Worm (Caenorhabditis elegans) whole organism, L2 larva: ENCODE measurements around the gene hira-1.

Source experiments
- C34F6.9 ChIP-seq: fragments of 150-350 bp; optimal IDR thresholded peaks from 2 replicates; lab custom pipeline; 2014; ENCODE audit warnings: missing biosample characterization, missing genetic modification characterization
- F13H6.1 ChIP-seq: sonication (generic microtip); optimal IDR thresholded peaks from 2 replicates; lab custom pipeline; 2016; ENCODE audit warnings: missing genetic modification characterization, missing compliant biosample characterization
- R02D3.7 ChIP-seq: fragments of 150-350 bp; optimal IDR thresholded peaks from 2 replicates; lab custom pipeline; 2014; ENCODE audit warnings: missing biosample characterization, missing genetic modification characterization
- Y55F3AM.14 ChIP-seq: fragments of 200-800 bp; sonication (Bioruptor generic); optimal IDR thresholded peaks from 2 replicates; lab custom pipeline; 2018; ENCODE audit warnings: mild to moderate bottlenecking, missing genetic modification characterization, missing compliant biosample characterization
- ZK546.5 ChIP-seq: sonication (generic microtip); optimal IDR thresholded peaks from 2 replicates; lab custom pipeline; 2017; ENCODE audit warnings: missing biosample characterization, missing genetic modification characterization
- alr-1 ChIP-seq: fragments of 150-350 bp; optimal IDR thresholded peaks from 2 replicates; lab custom pipeline; 2014; ENCODE audit warnings: missing biosample characterization, missing genetic modification characterization
- ama-1 ChIP-seq: fragments of 150-350 bp; optimal IDR thresholded peaks from 2 replicates; lab custom pipeline; 2018; ENCODE audit warnings: inconsistent platforms
- ceh-16 ChIP-seq: fragments of 150-350 bp; optimal IDR thresholded peaks from 2 replicates; lab custom pipeline; 2014; ENCODE audit warnings: missing biosample characterization, missing genetic modification characterization
- crh-2 ChIP-seq: sonication (generic microtip); optimal IDR thresholded peaks from 2 replicates; lab custom pipeline; 2017; ENCODE audit warnings: missing biosample characterization, missing genetic modification characterization
- egl-27 ChIP-seq: sonication (generic microtip); optimal IDR thresholded peaks from 3 replicates; lab custom pipeline; 2017; ENCODE audit warnings: missing biosample characterization, missing genetic modification reagents, missing genetic modification characterization
- elt-1 ChIP-seq: fragments of 150-350 bp; optimal IDR thresholded peaks from 2 replicates; lab custom pipeline; 2014; ENCODE audit warnings: missing biosample characterization, missing genetic modification characterization
- elt-3 ChIP-seq: sonication (generic microtip); optimal IDR thresholded peaks from 2 replicates; lab custom pipeline; 2017; ENCODE audit warnings: missing biosample characterization, missing genetic modification characterization
- fos-1 ChIP-seq: fragments of 150-350 bp; optimal IDR thresholded peaks from 2 replicates; lab custom pipeline; 2014; ENCODE audit warnings: missing biosample characterization, missing genetic modification characterization
- gmeb-1 ChIP-seq: fragments of 150-350 bp; optimal IDR thresholded peaks from 2 replicates; lab custom pipeline; 2014; ENCODE audit warnings: missing biosample characterization, missing genetic modification characterization
- lin-11 ChIP-seq: fragments of 150-350 bp; sonication (generic microtip); optimal IDR thresholded peaks from 2 replicates; lab custom pipeline; 2014; ENCODE audit warnings: missing biosample characterization, missing genetic modification characterization, inconsistent platforms, mixed read lengths
- lin-39 ChIP-seq: fragments of 150-350 bp; optimal IDR thresholded peaks from 2 replicates; lab custom pipeline; 2014; ENCODE audit warnings: missing biosample characterization, missing genetic modification reagents, missing genetic modification characterization
- lsy-2 ChIP-seq, 2 experiments: fragments of 150-350 bp in 1 of 2; sonication (generic microtip) in 1 of 2; optimal IDR thresholded peaks; 2 replicates each; lab custom pipeline; 2014 to 2017; ENCODE audit warnings: missing biosample characterization in 2 of 2, missing genetic modification characterization in 2 of 2
- mab-5 ChIP-seq: fragments of 150-350 bp; optimal IDR thresholded peaks from 2 replicates; lab custom pipeline; 2014; ENCODE audit warnings: missing biosample characterization, missing genetic modification characterization
- mbf-1 ChIP-seq: sonication (generic microtip); optimal IDR thresholded peaks from 2 replicates; lab custom pipeline; 2017; ENCODE audit warnings: missing biosample characterization, missing genetic modification characterization
- mdl-1 ChIP-seq, 2 experiments: fragments of 150-350 bp in 1 of 2; sonication (generic microtip) in 1 of 2; optimal IDR thresholded peaks; 2 replicates each; lab custom pipeline; 2017; ENCODE audit warnings: missing biosample characterization in 2 of 2, missing genetic modification characterization in 2 of 2
- nhr-10 ChIP-seq: sonication (generic microtip); optimal IDR thresholded peaks from 2 replicates; lab custom pipeline; 2017; ENCODE audit warnings: missing biosample characterization, missing genetic modification characterization
- nhr-11 ChIP-seq: fragments of 150-350 bp; optimal IDR thresholded peaks from 2 replicates; lab custom pipeline; 2014; ENCODE audit warnings: missing biosample characterization, missing genetic modification characterization
- nhr-12 ChIP-seq: fragments of 150-350 bp; optimal IDR thresholded peaks from 2 replicates; lab custom pipeline; 2014; ENCODE audit warnings: missing biosample characterization, missing genetic modification characterization
- nhr-129 ChIP-seq: fragments of 150-350 bp; optimal IDR thresholded peaks from 2 replicates; lab custom pipeline; 2014; ENCODE audit warnings: missing biosample characterization, missing genetic modification characterization
- nhr-21 ChIP-seq: fragments of 150-350 bp; optimal IDR thresholded peaks from 2 replicates; lab custom pipeline; 2014; ENCODE audit warnings: missing biosample characterization, missing genetic modification characterization
- nhr-237 ChIP-seq: fragments of 150-350 bp; optimal IDR thresholded peaks from 2 replicates; lab custom pipeline; 2014; ENCODE audit warnings: missing biosample characterization, missing genetic modification characterization
- nhr-25 ChIP-seq: fragments of 150-350 bp; sonication (generic microtip); optimal IDR thresholded peaks from 3 replicates; lab custom pipeline; 2014; ENCODE audit warnings: missing biosample characterization, missing genetic modification characterization
- nhr-6 ChIP-seq: fragments of 150-350 bp; optimal IDR thresholded peaks from 2 replicates; lab custom pipeline; 2014; ENCODE audit warnings: missing biosample characterization, missing genetic modification characterization
- sem-4 ChIP-seq: fragments of 150-350 bp; optimal IDR thresholded peaks from 2 replicates; lab custom pipeline; 2014; ENCODE audit warnings: missing biosample characterization, missing genetic modification reagents, missing genetic modification characterization
- skn-1 ChIP-seq: sonication (generic microtip); optimal IDR thresholded peaks from 2 replicates; lab custom pipeline; 2017; ENCODE audit warnings: missing biosample characterization, missing genetic modification characterization
- sma-3 ChIP-seq: sonication (generic microtip); optimal IDR thresholded peaks from 2 replicates; lab custom pipeline; 2016; ENCODE audit warnings: missing genetic modification reagents, missing genetic modification characterization, missing compliant biosample characterization
- sma-9 ChIP-seq, 2 experiments: fragments of 150-350 bp in 1 of 2; sonication (generic microtip) in 1 of 2; optimal IDR thresholded peaks; 2 replicates each; lab custom pipeline; 2014 to 2016; ENCODE audit warnings: missing genetic modification characterization in 2 of 2, mild to moderate bottlenecking in 1 of 2, missing biosample characterization in 1 of 2, missing compliant biosample characterization in 1 of 2, missing genetic modification reagents in 1 of 2, moderate library complexity in 1 of 2
- snpc-4 ChIP-seq: fragments of 150-350 bp; optimal IDR thresholded peaks from 2 replicates; lab custom pipeline; 2014; ENCODE audit warnings: missing biosample characterization, missing genetic modification characterization
- unc-39 ChIP-seq: fragments of 150-350 bp; optimal IDR thresholded peaks from 2 replicates; lab custom pipeline; 2014; ENCODE audit warnings: missing biosample characterization, missing genetic modification characterization
- unc-62 ChIP-seq: fragments of 150-350 bp; optimal IDR thresholded peaks from 2 replicates; lab custom pipeline; 2014; ENCODE audit warnings: missing biosample characterization, missing genetic modification reagents, missing genetic modification characterization
- zag-1 ChIP-seq: fragments of 150-350 bp; optimal IDR thresholded peaks from 2 replicates; lab custom pipeline; 2014; ENCODE audit warnings: missing biosample characterization, missing genetic modification characterization
- ztf-1 ChIP-seq: fragments of 200-800 bp; sonication (Bioruptor generic); conservative IDR thresholded peaks from 2 replicates; pipeline ENCODE4 v1.3.6; 2022; ENCODE audit warnings: missing genetic modification characterization, missing compliant biosample characterization
- ztf-11 ChIP-seq: sonication (generic microtip); optimal IDR thresholded peaks from 2 replicates; lab custom pipeline; 2017; ENCODE audit warnings: missing biosample characterization, missing genetic modification characterization
- ztf-4 ChIP-seq: fragments of 150-350 bp; optimal IDR thresholded peaks from 2 replicates; lab custom pipeline; 2014; ENCODE audit warnings: missing biosample characterization, missing genetic modification characterization

hira-1 gene

ce11 chrIII:5215375-5215774 lies 24.5 kb downstream of the hira-1 start, which contains the start of gene ZC155.4:
Gene ZC155.4 (minus strand): TSS chrIII:5215475.
- TF ChIP-seq lin-11 (no peak), nhr-21 (tag; lab: Kevin White, UChicago) (no peak), nhr-237 (tag; lab: Kevin White, UChicago) (no peak), unc-62 (GFP tag; lab: Kevin White, UChicago) (no peak), gmeb-1 (tag; lab: Kevin White, UChicago) (no peak), unc-39 (no peak), nhr-12 (tag; lab: Kevin White, UChicago) (no peak), egl-27 (tag; lab: Kevin White, UChicago) (no peak), R02D3.7 (tag; lab: Kevin White, UChicago) (no peak), nhr-11 (tag; lab: Kevin White, UChicago) (no peak), sma-9 (GFP tag; optimal IDR thresholded peaks at IDR 0.05; lab: Kevin White, UChicago) (no peak), sma-9 (tag; optimal IDR thresholded peaks at IDR 0.05; lab: Kevin White, UChicago) (no peak), elt-1 (tag; lab: Kevin White, UChicago) (no peak), sma-3 (GFP tag; lab: Kevin White, UChicago) (no peak), alr-1 (no peak), mdl-1 (tag; optimal IDR thresholded peaks at IDR 0.05; lab: Kevin White, UChicago) (no peak), ZK546.5 (no peak)

ce11 chrIII:5217511-5217910 lies 26.6 kb downstream of the hira-1 start, which contains the start of gene cutl-19:
Gene cutl-19 (minus strand): TSS chrIII:5217611.
- TF ChIP-seq nhr-25 (tag; lab: Kevin White, UChicago) (no peak), ztf-1 (GFP tag; lab: Robert Waterston, UW) (no peak), alr-1 (no peak), lin-39 (tag; lab: Kevin White, UChicago) (no peak), ama-1 (lab: Kevin White, UChicago) (no peak), snpc-4 (no peak)
- TF ChIP-seq, all 48 proteins: peak for 0

ce11 chrIII:5218687-5219086 lies 27.8 kb downstream of the hira-1 start, which contains the start of gene ZC155.2:
Gene ZC155.2 (plus strand): TSS chrIII:5218987.
- TF ChIP-seq mab-5 (tag; lab: Kevin White, UChicago): peak; percentile 23
- no peak for TF ChIP-seq C34F6.9 (tag; lab: Kevin White, UChicago)
- TF ChIP-seq elt-1 (tag; lab: Kevin White, UChicago): no peak
- no peak for TF ChIP-seq crh-2 (tag; lab: Kevin White, UChicago)
- TF ChIP-seq sem-4: no peak
- no peak for TF ChIP-seq ztf-1 (GFP tag; lab: Robert Waterston, UW)
- no peak for TF ChIP-seq ztf-4 (tag; lab: Kevin White, UChicago)
- TF ChIP-seq, all 48 proteins: peak for 1

- TF ChIP-seq mbf-1 (tag; lab: Kevin White, UChicago): no peak
- no peak for TF ChIP-seq R02D3.7 (tag; lab: Kevin White, UChicago)
- no peak for TF ChIP-seq lin-39 (tag; lab: Kevin White, UChicago)
- TF ChIP-seq ZK546.5: no peak
- TF ChIP-seq nhr-11 (tag; lab: Kevin White, UChicago): no peak
- no peak for TF ChIP-seq nhr-21 (tag; lab: Kevin White, UChicago)
- TF ChIP-seq unc-39: no peak
- TF ChIP-seq F13H6.1 (tag; lab: Kevin White, UChicago): no peak
- TF ChIP-seq alr-1: no peak
- TF ChIP-seq nhr-10 (tag; lab: Kevin White, UChicago): no peak
- TF ChIP-seq fos-1 (tag; lab: Kevin White, UChicago): no peak
- TF ChIP-seq nhr-12 (tag; lab: Kevin White, UChicago): no peak
- TF ChIP-seq lsy-2 (tag; optimal IDR thresholded peaks at IDR 0.05; lab: Kevin White, UChicago): no peak
- TF ChIP-seq lin-11: no peak
- TF ChIP-seq elt-1 (tag; lab: Kevin White, UChicago): no peak
Observed at ce11 chrIII:5221820-5222219, 30.9 kb downstream of the hira-1 start.

- TF ChIP-seq ceh-16 (tag; lab: Kevin White, UChicago): no peak
- TF ChIP-seq F13H6.1 (tag; lab: Kevin White, UChicago): peak; percentile 60
- no peak for TF ChIP-seq elt-1 (tag; lab: Kevin White, UChicago)
- TF ChIP-seq zag-1: no peak
- no peak for TF ChIP-seq nhr-6
- peak; percentile 62 for TF ChIP-seq nhr-129
- TF ChIP-seq unc-62 (GFP tag; lab: Kevin White, UChicago): no peak
- no peak for TF ChIP-seq ama-1 (lab: Kevin White, UChicago)
- no peak for TF ChIP-seq sem-4
- TF ChIP-seq ztf-4 (tag; lab: Kevin White, UChicago): no peak
- TF ChIP-seq nhr-21 (tag; lab: Kevin White, UChicago): no peak
- no peak for TF ChIP-seq elt-3
- TF ChIP-seq Y55F3AM.14 (GFP tag; lab: Kevin White, UChicago): no peak
- no peak for TF ChIP-seq ztf-11 (tag; lab: Kevin White, UChicago)
- TF ChIP-seq sma-3 (GFP tag; lab: Kevin White, UChicago): no peak
- TF ChIP-seq skn-1: no peak
- no peak for TF ChIP-seq nhr-11 (tag; lab: Kevin White, UChicago)
Observed at ce11 chrIII:5222777-5223176, 31.9 kb downstream of the hira-1 start.
